Fruit fly (Drosophila melanogaster) whole organism, embryonic: ENCODE results near the gene Rai1.

Experiments used
- Abd-B ChIP-seq: fragments of 200-800 bp; sonication (Bioruptor generic); optimal IDR thresholded peaks from 2 replicates; lab custom pipeline; 2018; ENCODE audit warnings: missing biosample characterization, mild to moderate bottlenecking, missing genetic modification characterization, moderate library complexity
- CG10147 ChIP-seq: fragments of 200-800 bp; sonication (Bioruptor generic); optimal IDR thresholded peaks from 2 replicates; lab custom pipeline; 2019; ENCODE audit warnings: missing biosample characterization, mild to moderate bottlenecking, missing genetic modification characterization, moderate library complexity
- CG10274 ChIP-seq: fragments of 200-800 bp; sonication (Bioruptor generic); optimal IDR thresholded peaks from 3 replicates; lab custom pipeline; 2017; ENCODE audit warnings: missing biosample characterization, mild to moderate bottlenecking, missing genetic modification characterization
- CG10431 ChIP-seq: fragments of 200-800 bp; sonication (Bioruptor generic); optimal IDR thresholded peaks from 3 replicates; lab custom pipeline; 2018; ENCODE audit warnings: missing biosample characterization, mild to moderate bottlenecking, missing genetic modification characterization
- CG12659 ChIP-seq: fragments of 200-800 bp; sonication (Bioruptor generic); optimal IDR thresholded peaks from 3 replicates; lab custom pipeline; 2017; ENCODE audit warnings: mild to moderate bottlenecking, missing biosample characterization, missing genetic modification reagents, missing genetic modification characterization
- CG12744 ChIP-seq: fragments of 200-800 bp; sonication (Bioruptor generic); optimal IDR thresholded peaks from 2 replicates; lab custom pipeline; 2016; ENCODE audit warnings: missing biosample characterization, missing genetic modification characterization
- CG12942 ChIP-seq: fragments of 200-800 bp; sonication (Bioruptor generic); optimal IDR thresholded peaks from 3 replicates; lab custom pipeline; 2016; ENCODE audit warnings: missing biosample characterization, missing genetic modification characterization
- CG13424 ChIP-seq: fragments of 200-800 bp; sonication (Bioruptor generic); optimal IDR thresholded peaks from 2 replicates; lab custom pipeline; 2019; ENCODE audit warnings: missing biosample characterization, mild to moderate bottlenecking, missing genetic modification characterization, moderate library complexity
- CG14050 ChIP-seq: fragments of 200-800 bp; sonication (Bioruptor generic); IDR thresholded peaks from 3 replicates; pipeline ENCODE4 v1.3.6; 2022; ENCODE audit warnings: missing biosample characterization, missing genetic modification characterization
- CG15269 ChIP-seq: fragments of 200-800 bp; sonication (Bioruptor generic); optimal IDR thresholded peaks from 2 replicates; lab custom pipeline; 2018; ENCODE audit warnings: missing biosample characterization, mild to moderate bottlenecking, missing genetic modification characterization, moderate library complexity
- CG16815 ChIP-seq: fragments of 200-800 bp; sonication (Bioruptor generic); optimal IDR thresholded peaks from 3 replicates; lab custom pipeline; 2017; ENCODE audit warnings: missing biosample characterization, mild to moderate bottlenecking, missing genetic modification characterization
- CG16863 ChIP-seq: fragments of 200-800 bp; sonication (Bioruptor generic); optimal IDR thresholded peaks from 3 replicates; lab custom pipeline; 2016; ENCODE audit warnings: missing biosample characterization, missing genetic modification characterization
- CG17829 ChIP-seq: fragments of 200-800 bp; optimal IDR thresholded peaks from 2 replicates; lab custom pipeline; 2019; ENCODE audit warnings: missing biosample characterization, mild to moderate bottlenecking, missing genetic modification characterization, moderate library complexity
- CG2712 ChIP-seq: fragments of 200-800 bp; optimal IDR thresholded peaks from 3 replicates; lab custom pipeline; 2019; ENCODE audit warnings: missing biosample characterization, mild to moderate bottlenecking, missing genetic modification characterization, moderate library complexity
- CG31388 ChIP-seq: fragments of 200-800 bp; sonication (Bioruptor generic); optimal IDR thresholded peaks from 2 replicates; lab custom pipeline; 2016; ENCODE audit warnings: missing biosample characterization, missing genetic modification characterization
- CG33213 ChIP-seq: fragments of 200-800 bp; sonication (Bioruptor generic); optimal IDR thresholded peaks from 3 replicates; lab custom pipeline; 2016; ENCODE audit warnings: missing biosample characterization, missing genetic modification characterization
- CG34224 ChIP-seq: fragments of 200-800 bp; sonication (Bioruptor generic); IDR thresholded peaks from 3 replicates; pipeline ENCODE4 v1.3.6; 2022; ENCODE audit warnings: missing biosample characterization, missing genetic modification characterization; ENCODE audit not compliant: partially characterized antibody
- CG4328 ChIP-seq: fragments of 200-800 bp; sonication (Bioruptor generic); optimal IDR thresholded peaks from 3 replicates; lab custom pipeline; 2017; ENCODE audit warnings: missing biosample characterization, missing genetic modification reagents, missing genetic modification characterization
- CG4424 ChIP-seq: fragments of 200-800 bp; sonication (Bioruptor generic); optimal IDR thresholded peaks from 3 replicates; lab custom pipeline; 2016; ENCODE audit warnings: missing biosample characterization, missing genetic modification characterization
- CG8290 ChIP-seq, 3 experiments: fragments of 200-800 bp; sonication (Bioruptor generic); optimal IDR thresholded peaks; 2 replicates each; lab custom pipeline; 2016 to 2019; ENCODE audit warnings: missing biosample characterization in 3 of 3, missing genetic modification characterization in 3 of 3, mild to moderate bottlenecking in 2 of 3, moderate library complexity in 1 of 3
- CkIIα-i1 ChIP-seq: fragments of 200-800 bp; sonication (Bioruptor generic); IDR thresholded peaks from 2 replicates; pipeline ENCODE4 v1.3.6; 2022; ENCODE audit warnings: missing biosample characterization, missing genetic modification characterization
- D19A ChIP-seq: fragments of 200-800 bp; optimal IDR thresholded peaks from 3 replicates; lab custom pipeline; 2019; ENCODE audit warnings: missing biosample characterization, mild to moderate bottlenecking, missing genetic modification characterization, moderate library complexity
- Dbx ChIP-seq: fragments of 200-800 bp; sonication (Bioruptor generic); IDR thresholded peaks from 3 replicates; pipeline ENCODE4 v1.3.6; 2022; ENCODE audit warnings: missing biosample characterization, missing genetic modification characterization
- Drgx ChIP-seq: fragments of 200-800 bp; sonication (Bioruptor generic); IDR thresholded peaks from 2 replicates; pipeline ENCODE4 v1.3.6; 2022; ENCODE audit warnings: missing biosample characterization, missing genetic modification characterization
- Eip74EF ChIP-seq, 2 experiments: fragments of 200-800 bp in 1 of 2; fragments of >200 bp in 1 of 2; sonication (Bioruptor generic) in 1 of 2; optimal IDR thresholded peaks; 2 replicates each; lab custom pipeline; 2017 to 2019; ENCODE audit warnings: missing biosample characterization in 2 of 2, missing genetic modification characterization in 2 of 2, mild to moderate bottlenecking in 1 of 2, moderate library complexity in 1 of 2
- Gsc ChIP-seq: fragments of 200-800 bp; sonication (Bioruptor generic); IDR thresholded peaks from 2 replicates; pipeline ENCODE4 v1.3.6; 2022; ENCODE audit warnings: missing biosample characterization, missing genetic modification characterization
- Kr ChIP-seq: fragments of 200-800 bp; sonication (Bioruptor generic); optimal IDR thresholded peaks from 2 replicates; lab custom pipeline; 2017; ENCODE audit warnings: missing biosample characterization, mild to moderate bottlenecking, missing genetic modification characterization
- Opbp ChIP-seq: fragments of 200-800 bp; sonication (Bioruptor generic); IDR thresholded peaks from 3 replicates; pipeline ENCODE4 v1.3.6; 2022; ENCODE audit warnings: missing biosample characterization, missing genetic modification characterization; ENCODE audit not compliant: partially characterized antibody
- Trl ChIP-seq, 3 experiments: fragments of >200 bp in 2 of 3; fragments of 200-800 bp in 1 of 3; sonication (Bioruptor generic) in 1 of 3; optimal IDR thresholded peaks; 2 replicates in 1 of 3; 3 replicates in 2 of 3; lab custom pipeline; 2016 to 2017; ENCODE audit warnings: missing biosample characterization in 1 of 3, missing genetic modification characterization in 1 of 3
- btn ChIP-seq: fragments of 200-800 bp; sonication (Bioruptor generic); optimal IDR thresholded peaks from 2 replicates; lab custom pipeline; 2016; ENCODE audit warnings: missing biosample characterization, missing genetic modification characterization
- cato ChIP-seq: fragments of 200-800 bp; sonication (Bioruptor generic); optimal IDR thresholded peaks from 2 replicates; lab custom pipeline; 2016; ENCODE audit warnings: missing biosample characterization, missing genetic modification characterization, borderline replicate concordance
- da ChIP-seq: fragments of 200-800 bp; sonication (Bioruptor generic); optimal IDR thresholded peaks from 2 replicates; lab custom pipeline; 2016; ENCODE audit warnings: missing biosample characterization, missing genetic modification characterization
- emc ChIP-seq: fragments of 200-800 bp; sonication (Bioruptor generic); optimal IDR thresholded peaks from 2 replicates; lab custom pipeline; 2016; ENCODE audit warnings: missing biosample characterization, missing genetic modification characterization
- ems ChIP-seq: fragments of 200-800 bp; sonication (Bioruptor generic); optimal IDR thresholded peaks from 3 replicates; lab custom pipeline; 2016; ENCODE audit warnings: missing biosample characterization, missing genetic modification characterization
- fd96Cb ChIP-seq: fragments of 200-800 bp; sonication (Bioruptor generic); optimal IDR thresholded peaks from 2 replicates; lab custom pipeline; 2018; ENCODE audit warnings: missing biosample characterization, mild to moderate bottlenecking, missing genetic modification characterization, moderate library complexity
- ftz-f1 ChIP-seq: fragments of 200-800 bp; sonication (Bioruptor generic); optimal IDR thresholded peaks from 2 replicates; lab custom pipeline; 2016; ENCODE audit warnings: missing biosample characterization, missing genetic modification characterization
- gce ChIP-seq: fragments of 200-800 bp; sonication (Bioruptor generic); IDR thresholded peaks from 3 replicates; pipeline ENCODE4 v1.3.6; 2022; ENCODE audit warnings: missing biosample characterization, missing genetic modification characterization
- ham ChIP-seq: fragments of 200-800 bp; sonication (Bioruptor generic); IDR thresholded peaks from 2 replicates; pipeline ENCODE4 v1.3.6; 2022; ENCODE audit warnings: missing biosample characterization, missing genetic modification characterization
- hth ChIP-seq: fragments of >200 bp; optimal IDR thresholded peaks from 2 replicates; lab custom pipeline; 2017; ENCODE audit warnings: inconsistent platforms
- mam ChIP-seq: fragments of 200-800 bp; sonication (Bioruptor generic); optimal IDR thresholded peaks from 3 replicates; lab custom pipeline; 2016; ENCODE audit warnings: missing biosample characterization, missing genetic modification characterization
- odd ChIP-seq: fragments of 200-800 bp; sonication (Bioruptor generic); optimal IDR thresholded peaks from 2 replicates; lab custom pipeline; 2017; ENCODE audit warnings: missing biosample characterization, mild to moderate bottlenecking, missing genetic modification characterization
- pfk ChIP-seq: fragments of 200-800 bp; sonication (Bioruptor generic); optimal IDR thresholded peaks from 2 replicates; lab custom pipeline; 2018; ENCODE audit warnings: missing biosample characterization, mild to moderate bottlenecking, missing genetic modification characterization, moderate library complexity
- pita ChIP-seq: fragments of 200-800 bp; sonication (Bioruptor generic); optimal IDR thresholded peaks from 2 replicates; lab custom pipeline; 2017; ENCODE audit warnings: missing biosample characterization, mild to moderate bottlenecking, missing genetic modification characterization
- pros ChIP-seq: fragments of 200-800 bp; sonication (Bioruptor generic); optimal IDR thresholded peaks from 3 replicates; lab custom pipeline; 2019; ENCODE audit warnings: missing biosample characterization, mild to moderate bottlenecking, missing genetic modification characterization, moderate library complexity
- rib ChIP-seq: fragments of 200-800 bp; sonication (Bioruptor generic); IDR thresholded peaks from 2 replicates; pipeline ENCODE4 v1.3.6; 2022; ENCODE audit warnings: missing biosample characterization, missing genetic modification characterization
- run ChIP-seq: fragments of 200-800 bp; sonication (Bioruptor generic); optimal IDR thresholded peaks from 3 replicates; lab custom pipeline; 2018; ENCODE audit warnings: missing biosample characterization, mild to moderate bottlenecking, missing genetic modification characterization
- salm ChIP-seq: fragments of 200-800 bp; sonication (Bioruptor generic); optimal IDR thresholded peaks from 2 replicates; lab custom pipeline; 2018; ENCODE audit warnings: missing biosample characterization, mild to moderate bottlenecking, missing genetic modification characterization
- sima ChIP-seq: fragments of 200-800 bp; sonication (Bioruptor generic); optimal IDR thresholded peaks from 2 replicates; lab custom pipeline; 2016; ENCODE audit warnings: missing biosample characterization, missing genetic modification characterization
- stwl ChIP-seq: fragments of 200-800 bp; sonication (Bioruptor generic); optimal IDR thresholded peaks from 3 replicates; lab custom pipeline; 2018; ENCODE audit warnings: missing biosample characterization, mild to moderate bottlenecking, missing genetic modification characterization, moderate library complexity
- tgo ChIP-seq: fragments of 200-800 bp; sonication (Bioruptor generic); IDR thresholded peaks from 3 replicates; pipeline ENCODE4 v1.3.6; 2022; ENCODE audit warnings: missing biosample characterization, missing genetic modification characterization
- yki ChIP-seq: fragments of >200 bp; optimal IDR thresholded peaks from 3 replicates; lab custom pipeline; 2018

Rai1 gene

dm6 chrX:16822080-16822479, 18.9 kb upstream of the Rai1 start (continued):
- no peak for TF ChIP-seq rib
- 0 out of 3 replicates have a peak, but pooled peaks have one; percentile 31 for TF ChIP-seq Dbx (GFP tag; lab: Robert Waterston, UW)
- peak; percentile 14 for TF ChIP-seq mam (GFP tag; lab: Kevin White, UChicago)
- TF ChIP-seq Opbp (GFP tag; lab: Robert Waterston, UW) = no peak
- peak; percentile 71 for TF ChIP-seq CG15269
- TF ChIP-seq salm (tag; lab: Kevin White, UChicago) = no peak
- TF ChIP-seq CG34224 (GFP tag; lab: Robert Waterston, UW) = no peak
- TF ChIP-seq odd (GFP tag; lab: Kevin White, UChicago) = no peak
- no peak for TF ChIP-seq ems
- no peak for TF ChIP-seq yki (lab: Kevin White, UChicago)
- TF ChIP-seq CG12659 (GFP tag; lab: Kevin White, UChicago) = peak; percentile 31
- peak; percentile 35 for TF ChIP-seq CG4424 (GFP tag; lab: Kevin White, UChicago)
- TF ChIP-seq ftz-f1 (GFP tag; lab: Kevin White, UChicago) = no peak
- no peak for TF ChIP-seq Trl (optimal IDR thresholded peaks at IDR 0.05; lab: Kevin White, UChicago)
- TF ChIP-seq Trl (GFP tag; optimal IDR thresholded peaks at IDR 0.05; lab: Kevin White, UChicago) = no peak
- TF ChIP-seq da (GFP tag; lab: Kevin White, UChicago) = no peak
- no peak for TF ChIP-seq gce (GFP tag; lab: Robert Waterston, UW)
- TF ChIP-seq CG2712 (tag; lab: Kevin White, UChicago) = peak; percentile 61
- no peak for TF ChIP-seq CG12744 (GFP tag; lab: Kevin White, UChicago)
- peak; percentile 51 for TF ChIP-seq CG17829 (tag; lab: Kevin White, UChicago)
- TF ChIP-seq stwl (tag; lab: Kevin White, UChicago) = no peak
- no peak for TF ChIP-seq CG8290 (GFP tag; optimal IDR thresholded peaks at IDR 0.05; lab: Kevin White, UChicago)
- peak in 1 of 2 experiments; percentile 19 for TF ChIP-seq CG8290 (tag; optimal IDR thresholded peaks at IDR 0.05; lab: Kevin White, UChicago)
- TF ChIP-seq Kr (GFP tag; lab: Kevin White, UChicago) = no peak
- TF ChIP-seq CG16815 (GFP tag; lab: Kevin White, UChicago) = peak; percentile 5
- peak; percentile 60 for TF ChIP-seq CG13424 (tag; lab: Kevin White, UChicago)
- TF ChIP-seq CG12942 (GFP tag; lab: Kevin White, UChicago) = no peak
- TF ChIP-seq CG10274 (GFP tag; lab: Kevin White, UChicago) = no peak
- TF ChIP-seq ham (GFP tag; lab: Robert Waterston, UW) = no peak
- no peak for TF ChIP-seq hth (lab: Kevin White, UChicago)
- peak in 1 of 2 experiments; percentile 38 for TF ChIP-seq Eip74EF (GFP tag; optimal IDR thresholded peaks at IDR 0.05; lab: Kevin White, UChicago)
- no peak for TF ChIP-seq CG4328 (GFP tag; lab: Kevin White, UChicago)
- peak; percentile 37 for TF ChIP-seq D19A
- no peak for TF ChIP-seq cato
- TF ChIP-seq fd96Cb = peak; percentile 53
- peak; percentile 88 for TF ChIP-seq Drgx
- TF ChIP-seq CG14050 (GFP tag; lab: Robert Waterston, UW) = peak; percentile 55; the same call in 1 of the 3 replicates
- TF ChIP-seq pfk (GFP tag; lab: Kevin White, UChicago) = no peak
- TF ChIP-seq pita (GFP tag; lab: Kevin White, UChicago) = no peak
- peak; percentile 50; the same call in 2 of the 3 replicates for TF ChIP-seq tgo
- TF ChIP-seq Abd-B = peak; percentile 34
- TF ChIP-seq CG16863 (GFP tag; lab: Kevin White, UChicago) = no peak
- TF ChIP-seq CG31388 (GFP tag; lab: Kevin White, UChicago) = no peak
- TF ChIP-seq sima = no peak
- TF ChIP-seq CG10431 (GFP tag; lab: Kevin White, UChicago) = no peak
- TF ChIP-seq emc (GFP tag; lab: Kevin White, UChicago) = no peak
- TF ChIP-seq Gsc (GFP tag; lab: Robert Waterston, UW) = no peak
- peak; percentile 29 for TF ChIP-seq CG10147
- TF ChIP-seq CkIIα-i1 (GFP tag; lab: Robert Waterston, UW) = 0 out of 2 replicates have a peak, but pooled peaks have one; percentile 1
- TF ChIP-seq pros (GFP tag; lab: Kevin White, UChicago) = no peak
- no peak for TF ChIP-seq btn (GFP tag; lab: Kevin White, UChicago)
- peak; percentile 22 for TF ChIP-seq run (tag; lab: Kevin White, UChicago)
- no peak for TF ChIP-seq CG33213
